Fruit fly (Drosophila melanogaster) whole organism, adult: ENCODE results near the gene CG13384.
A peak's percentile ranks its signal among the peaks of the same experiment; 100 is the strongest.

Experiments used
- CG1620 ChIP-seq: fragments of 200-800 bp; sonication (Bioruptor generic); optimal IDR thresholded peaks from 2 replicates; lab custom pipeline; 2016; ENCODE audit warnings: missing biosample characterization, missing genetic modification characterization
- CG33017 ChIP-seq: fragments of 200-800 bp; sonication (Bioruptor generic); optimal IDR thresholded peaks from 2 replicates; lab custom pipeline; 2018; ENCODE audit warnings: missing biosample characterization, mild to moderate bottlenecking, missing genetic modification characterization, moderate library complexity
- CG7101 ChIP-seq: fragments of 200-800 bp; sonication (Bioruptor generic); optimal IDR thresholded peaks from 2 replicates; lab custom pipeline; 2018; ENCODE audit warnings: missing biosample characterization, mild to moderate bottlenecking, missing genetic modification characterization, moderate library complexity
- Mnt ChIP-seq: fragments of 200-800 bp; sonication (Bioruptor generic); optimal IDR thresholded peaks from 2 replicates; lab custom pipeline; 2016; ENCODE audit warnings: missing biosample characterization, mild to moderate bottlenecking, missing genetic modification characterization
- cic ChIP-seq: fragments of 200-800 bp; sonication (Bioruptor generic); optimal IDR thresholded peaks from 2 replicates; lab custom pipeline; 2017; ENCODE audit warnings: missing biosample characterization, mild to moderate bottlenecking, missing genetic modification characterization, moderate library complexity
- pad ChIP-seq: fragments of 200-800 bp; sonication (Bioruptor generic); optimal IDR thresholded peaks from 3 replicates; lab custom pipeline; 2017; ENCODE audit warnings: missing biosample characterization, missing genetic modification characterization, mild to moderate bottlenecking, moderate library complexity, missing genetic modification reagents
- tj ChIP-seq: fragments of 200-800 bp; sonication (Bioruptor generic); optimal IDR thresholded peaks from 3 replicates; lab custom pipeline; 2017; ENCODE audit warnings: missing biosample characterization, mild to moderate bottlenecking, missing genetic modification characterization, moderate library complexity
- toe ChIP-seq: fragments of 200-800 bp; sonication (Bioruptor generic); optimal IDR thresholded peaks from 2 replicates; lab custom pipeline; 2016; ENCODE audit warnings: missing biosample characterization, missing genetic modification characterization

DNA sequence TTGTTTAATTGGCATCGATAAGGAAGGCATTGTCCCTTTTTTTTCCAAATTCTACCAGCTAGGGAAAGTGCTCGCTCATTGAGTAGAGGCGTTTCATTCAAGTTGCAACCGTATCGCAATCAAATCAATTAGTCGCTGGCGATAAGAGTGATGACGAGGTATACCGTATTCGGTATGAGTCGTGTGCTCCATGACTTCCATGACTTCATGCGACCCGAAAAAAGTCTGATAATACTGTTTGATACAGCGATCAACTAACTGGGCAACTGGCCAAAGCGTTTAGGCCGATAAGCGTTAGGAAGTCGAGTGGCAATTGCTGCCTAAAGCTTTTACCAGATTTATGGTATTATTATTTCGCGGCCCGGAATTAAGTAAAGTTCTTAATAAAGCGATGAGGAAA is 39.7 kb upstream of the CG13384 start:
- peak; percentile 71 for TF ChIP-seq cic (GFP tag; lab: Kevin White, UChicago)
- no peak for TF ChIP-seq CG1620
- no peak for TF ChIP-seq CG33017 (tag; lab: Kevin White, UChicago)
- TF ChIP-seq CG7101 (tag; lab: Kevin White, UChicago), result no peak
- no peak for TF ChIP-seq pad
- no peak for TF ChIP-seq toe (GFP tag; lab: Kevin White, UChicago)
- no peak for TF ChIP-seq Mnt (GFP tag; lab: Kevin White, UChicago)
- no peak for TF ChIP-seq tj (GFP tag; lab: Kevin White, UChicago)
